Worm (Caenorhabditis elegans) whole organism, L1 larva: ENCODE measurements around the gene ZC132.3.

Source experiments
- ceh-8 ChIP-seq: fragments of 200-800 bp; sonication (Bioruptor generic); optimal IDR thresholded peaks from 2 replicates; lab custom pipeline; 2018; ENCODE audit warnings: mild to moderate bottlenecking, missing genetic modification characterization, moderate library complexity, missing compliant biosample characterization
- ceh-82 ChIP-seq, 3 experiments: fragments of 150-350 bp in 1 of 3; sonication (generic microtip) in 2 of 3; optimal IDR thresholded peaks; 2 replicates each; lab custom pipeline; 2014 to 2017; ENCODE audit warnings: missing biosample characterization in 3 of 3, missing genetic modification characterization in 3 of 3
- ceh-88 ChIP-seq: fragments of 200-800 bp; sonication (Bioruptor generic); IDR thresholded peaks from 2 replicates; pipeline ENCODE4 v1.3.6; 2022; ENCODE audit warnings: missing genetic modification characterization, missing compliant biosample characterization
- dsc-1 ChIP-seq: sonication (generic microtip); optimal IDR thresholded peaks from 2 replicates; lab custom pipeline; 2016; ENCODE audit warnings: mild to moderate bottlenecking, missing genetic modification characterization, missing compliant biosample characterization
- elt-2 ChIP-seq: sonication (generic microtip); optimal IDR thresholded peaks from 2 replicates; lab custom pipeline; 2016; ENCODE audit warnings: missing genetic modification characterization, mild to moderate bottlenecking, inconsistent platforms, missing compliant biosample characterization, missing genetic modification reagents
- fkh-10 ChIP-seq: sonication (generic microtip); optimal IDR thresholded peaks from 2 replicates; lab custom pipeline; 2017; ENCODE audit warnings: missing biosample characterization, missing genetic modification reagents, missing genetic modification characterization
- hlh-17 ChIP-seq: fragments of 200-800 bp; sonication (Bioruptor generic); optimal IDR thresholded peaks from 2 replicates; lab custom pipeline; 2018; ENCODE audit warnings: missing genetic modification characterization, mild to moderate bottlenecking, missing compliant biosample characterization, moderate library complexity, borderline replicate concordance
- hlh-4 ChIP-seq: sonication (generic microtip); optimal IDR thresholded peaks from 2 replicates; lab custom pipeline; 2016; ENCODE audit warnings: mild to moderate bottlenecking, missing genetic modification characterization, missing compliant biosample characterization
- irx-1 ChIP-seq: sonication (generic microtip); optimal IDR thresholded peaks from 2 replicates; lab custom pipeline; 2016; ENCODE audit warnings: missing genetic modification characterization, missing compliant biosample characterization
- isw-1 ChIP-seq: fragments of 200-800 bp; sonication (Bioruptor generic); IDR thresholded peaks from 2 replicates; pipeline ENCODE4 v1.3.6; 2022; ENCODE audit warnings: missing genetic modification characterization, missing compliant biosample characterization
- jun-1 ChIP-seq: fragments of 150-350 bp; optimal IDR thresholded peaks from 2 replicates; lab custom pipeline; 2014; ENCODE audit warnings: missing biosample characterization, missing genetic modification reagents, missing genetic modification characterization
- lin-13 ChIP-seq: fragments of 150-350 bp; optimal IDR thresholded peaks from 2 replicates; lab custom pipeline; 2014; ENCODE audit warnings: missing biosample characterization, missing genetic modification reagents, missing genetic modification characterization
- lin-14 ChIP-seq: fragments of 200-800 bp; sonication (Bioruptor generic); optimal IDR thresholded peaks from 2 replicates; lab custom pipeline; 2018; ENCODE audit warnings: mild to moderate bottlenecking, missing genetic modification characterization, moderate library complexity, missing compliant biosample characterization
- lin-39 ChIP-seq: fragments of 150-350 bp; optimal IDR thresholded peaks from 2 replicates; lab custom pipeline; 2014; ENCODE audit warnings: missing biosample characterization, missing genetic modification reagents, missing genetic modification characterization
- lir-3 ChIP-seq: sonication (generic microtip); optimal IDR thresholded peaks from 2 replicates; lab custom pipeline; 2016; ENCODE audit warnings: mild to moderate bottlenecking, missing genetic modification characterization, moderate library complexity, missing compliant biosample characterization; ENCODE audit not compliant: poor library complexity
- mep-1 ChIP-seq: fragments of 150-350 bp; optimal IDR thresholded peaks from 2 replicates; lab custom pipeline; 2014; ENCODE audit warnings: missing biosample characterization, missing genetic modification characterization
- nhr-19 ChIP-seq: fragments of 200-800 bp; sonication (Bioruptor generic); conservative IDR thresholded peaks from 2 replicates; pipeline ENCODE4 v1.3.6; 2022; ENCODE audit warnings: missing genetic modification characterization, missing compliant biosample characterization
- nhr-20 ChIP-seq: sonication (generic microtip); optimal IDR thresholded peaks from 2 replicates; lab custom pipeline; 2016; ENCODE audit warnings: mild to moderate bottlenecking, missing genetic modification characterization, missing compliant biosample characterization
- nhr-28 ChIP-seq: fragments of 150-350 bp; optimal IDR thresholded peaks from 2 replicates; lab custom pipeline; 2014; ENCODE audit warnings: missing biosample characterization, missing genetic modification characterization
- nhr-47 ChIP-seq: sonication (generic microtip); optimal IDR thresholded peaks from 2 replicates; lab custom pipeline; 2016; ENCODE audit warnings: mild to moderate bottlenecking, missing genetic modification characterization, moderate library complexity, missing compliant biosample characterization
- nhr-76 ChIP-seq: sonication (generic microtip); optimal IDR thresholded peaks from 2 replicates; lab custom pipeline; 2017; ENCODE audit warnings: missing biosample characterization, missing genetic modification characterization
- nhr-84 ChIP-seq: sonication (generic microtip); optimal IDR thresholded peaks from 2 replicates; lab custom pipeline; 2017; ENCODE audit warnings: missing biosample characterization, missing genetic modification characterization
- pag-3 ChIP-seq: sonication (generic microtip); optimal IDR thresholded peaks from 2 replicates; lab custom pipeline; 2017; ENCODE audit warnings: missing genetic modification characterization, mild to moderate bottlenecking, missing compliant biosample characterization, antibody characterized with exemption, borderline replicate concordance; ENCODE audit not compliant: insufficient read depth
- rnt-1 ChIP-seq: sonication (generic microtip); optimal IDR thresholded peaks from 2 replicates; lab custom pipeline; 2016; ENCODE audit warnings: mild to moderate bottlenecking, missing genetic modification characterization, moderate library complexity, missing compliant biosample characterization
- snu-23 ChIP-seq: sonication (generic microtip); optimal IDR thresholded peaks from 2 replicates; lab custom pipeline; 2016; ENCODE audit warnings: missing genetic modification characterization, missing compliant biosample characterization
- zag-1 ChIP-seq: fragments of 150-350 bp; optimal IDR thresholded peaks from 2 replicates; lab custom pipeline; 2014; ENCODE audit warnings: missing biosample characterization, missing genetic modification characterization
- ztf-11 ChIP-seq, 2 experiments: sonication (generic microtip); optimal IDR thresholded peaks; 2 replicates each; lab custom pipeline; 2016 to 2017; ENCODE audit warnings: missing genetic modification characterization in 2 of 2, missing biosample characterization in 1 of 2, missing compliant biosample characterization in 1 of 2

Gene ZC132.3

ce11 chrV:4260090-4260489, 39.6 kb downstream of the ZC132.3 start, which contains the start of gene srt-3:
TSS of gene srt-3 (minus strand) at chrV:4260190.
- no peak for TF ChIP-seq ceh-82 (tag; optimal IDR thresholded peaks at IDR 0.05; lab: Kevin White, UChicago)
- TF ChIP-seq dsc-1 (tag; lab: Kevin White, UChicago) = no peak
- no peak for TF ChIP-seq ceh-88 (GFP tag; lab: Robert Waterston, UW)
- no peak for TF ChIP-seq elt-2 (tag; lab: Kevin White, UChicago)
- no peak for TF ChIP-seq zag-1 (tag; lab: Kevin White, UChicago)
- TF ChIP-seq nhr-19 = no peak
- no peak for TF ChIP-seq ceh-8 (GFP tag; lab: Kevin White, UChicago)
- TF ChIP-seq hlh-17 = no peak
- TF ChIP-seq jun-1 (tag; lab: Kevin White, UChicago) = no peak
- no peak for TF ChIP-seq lin-13 (GFP tag; lab: Kevin White, UChicago)
- TF ChIP-seq fkh-10 (GFP tag; lab: Kevin White, UChicago) = no peak
- no peak for TF ChIP-seq hlh-4 (tag; lab: Kevin White, UChicago)
- TF ChIP-seq lir-3 (tag; lab: Kevin White, UChicago) = no peak
- no peak for TF ChIP-seq nhr-47
- no peak for TF ChIP-seq snu-23

- TF ChIP-seq hlh-4 (tag; lab: Kevin White, UChicago) (no peak), lin-39 (tag; lab: Kevin White, UChicago) (no peak), irx-1 (tag; lab: Kevin White, UChicago) (no peak), mep-1 (tag; lab: Kevin White, UChicago) (no peak), rnt-1 (tag; lab: Kevin White, UChicago) (no peak), isw-1 (no peak), nhr-28 (no peak), ztf-11 (tag; optimal IDR thresholded peaks at IDR 0.05; lab: Kevin White, UChicago) (no peak)
- TF ChIP-seq, all 84 proteins: peak for 0
These were observed 43.2 kb downstream of the ZC132.3 start, which contains the start of gene srt-14 for ce11 chrV:4256474-4256873. TSS of gene srt-14 (minus strand) at chrV:4256574.

- TF ChIP-seq lin-14 = no peak
- TF ChIP-seq nhr-20 (tag; lab: Kevin White, UChicago) = no peak
- no peak for TF ChIP-seq nhr-76 (tag; lab: Kevin White, UChicago)
- no peak for TF ChIP-seq mep-1 (tag; lab: Kevin White, UChicago)
- TF ChIP-seq nhr-84 (tag; lab: Kevin White, UChicago) = no peak
- TF ChIP-seq pag-3 = no peak
- TF ChIP-seq, all 84 proteins: peak for 0
These were observed 49.6 kb downstream of the ZC132.3 start, which contains the start of gene srt-13 for ce11 chrV:4250047-4250446. TSS of gene srt-13 (minus strand) at chrV:4250147.
